Worm (Caenorhabditis elegans) whole organism, young adult: Measurements from ENCODE around the gene F42F12.14.

Source experiments
- D2030.7 ChIP-seq: fragments of 200-800 bp; sonication (Bioruptor generic); IDR thresholded peaks from 2 replicates; pipeline ENCODE4 v1.3.6; 2022; ENCODE audit warnings: missing genetic modification reagents, missing genetic modification characterization, missing compliant biosample characterization
- F39B2.1 ChIP-seq: fragments of 200-800 bp; sonication (Bioruptor generic); IDR thresholded peaks from 2 replicates; pipeline ENCODE4 v1.3.6; 2022; ENCODE audit warnings: missing genetic modification reagents, missing genetic modification characterization, missing compliant biosample characterization
- F52B5.7 ChIP-seq: sonication (generic microtip); optimal IDR thresholded peaks from 2 replicates; lab custom pipeline; 2016; ENCODE audit warnings: mild to moderate bottlenecking, missing genetic modification characterization, missing compliant biosample characterization
- F57A8.1 ChIP-seq: fragments of 200-800 bp; sonication (Bioruptor generic); optimal IDR thresholded peaks from 2 replicates; lab custom pipeline; 2018; ENCODE audit warnings: mild to moderate bottlenecking, missing genetic modification characterization, moderate library complexity, missing compliant biosample characterization
- F57C9.4 ChIP-seq: sonication (generic microtip); optimal IDR thresholded peaks from 2 replicates; lab custom pipeline; 2017; ENCODE audit warnings: mild to moderate bottlenecking, missing genetic modification characterization, missing compliant biosample characterization
- Y53G8AR.9 ChIP-seq: fragments of 200-800 bp; sonication (Bioruptor generic); conservative IDR thresholded peaks from 2 replicates; pipeline ENCODE4 v1.3.6; 2022; ENCODE audit warnings: missing genetic modification reagents, missing genetic modification characterization, missing compliant biosample characterization
- Y56A3A.18 ChIP-seq: fragments of 200-800 bp; sonication (Bioruptor generic); IDR thresholded peaks from 2 replicates; pipeline ENCODE4 v1.3.6; 2022; ENCODE audit warnings: missing genetic modification reagents, missing genetic modification characterization, missing compliant biosample characterization
- Y95B8A.8 ChIP-seq: fragments of 200-800 bp; sonication (Bioruptor generic); IDR thresholded peaks from 2 replicates; pipeline ENCODE4 v1.3.6; 2022; ENCODE audit warnings: missing genetic modification reagents, missing genetic modification characterization, missing compliant biosample characterization
- akir-1 ChIP-seq: fragments of 200-800 bp; sonication (Bioruptor generic); optimal IDR thresholded peaks from 2 replicates; lab custom pipeline; 2018; ENCODE audit warnings: mild to moderate bottlenecking, missing genetic modification characterization, moderate library complexity, missing compliant biosample characterization
- ceh-40 ChIP-seq: fragments of 200-800 bp; sonication (Bioruptor generic); IDR thresholded peaks from 2 replicates; pipeline ENCODE4 v1.3.6; 2022; ENCODE audit warnings: missing genetic modification characterization, missing compliant biosample characterization
- dpff-1 ChIP-seq: sonication (generic microtip); optimal IDR thresholded peaks from 2 replicates; lab custom pipeline; 2017; ENCODE audit warnings: mild to moderate bottlenecking, missing genetic modification characterization, missing compliant biosample characterization
- efl-1 ChIP-seq: fragments of 150-350 bp; optimal IDR thresholded peaks from 2 replicates; lab custom pipeline; 2014; ENCODE audit warnings: missing biosample characterization, missing genetic modification reagents, missing genetic modification characterization
- gei-17 ChIP-seq: fragments of 200-800 bp; sonication (Bioruptor generic); optimal IDR thresholded peaks from 2 replicates; lab custom pipeline; 2018; ENCODE audit warnings: mild to moderate bottlenecking, missing genetic modification characterization, missing compliant biosample characterization
- hmg-1.2 ChIP-seq: fragments of 200-800 bp; sonication (Bioruptor generic); IDR thresholded peaks from 2 replicates; pipeline ENCODE4 v1.3.6; 2022; ENCODE audit warnings: missing genetic modification reagents, missing genetic modification characterization, missing compliant biosample characterization
- hsf-1 ChIP-seq: fragments of 200-800 bp; sonication (Bioruptor generic); IDR thresholded peaks from 2 replicates; pipeline ENCODE4 v1.3.6; 2022; ENCODE audit warnings: missing genetic modification reagents, missing genetic modification characterization, missing compliant biosample characterization
- lag-1 ChIP-seq: fragments of 200-800 bp; sonication (Bioruptor generic); IDR thresholded peaks from 2 replicates; pipeline ENCODE4 v1.3.6; 2022; ENCODE audit warnings: missing genetic modification reagents, missing genetic modification characterization, missing compliant biosample characterization
- lir-1 ChIP-seq: fragments of 200-800 bp; sonication (Bioruptor generic); conservative IDR thresholded peaks from 2 replicates; pipeline ENCODE4 v1.3.6; 2022; ENCODE audit warnings: missing genetic modification reagents, missing genetic modification characterization, missing compliant biosample characterization
- lsl-1 ChIP-seq: fragments of 200-800 bp; sonication (Bioruptor generic); optimal IDR thresholded peaks from 2 replicates; lab custom pipeline; 2018; ENCODE audit warnings: mild to moderate bottlenecking, missing genetic modification characterization, moderate library complexity, missing compliant biosample characterization
- madf-3 ChIP-seq: fragments of 200-800 bp; sonication (Bioruptor generic); IDR thresholded peaks from 2 replicates; pipeline ENCODE4 v1.3.6; 2022; ENCODE audit warnings: missing genetic modification reagents, missing genetic modification characterization, missing compliant biosample characterization
- madf-6 ChIP-seq: fragments of 200-800 bp; sonication (Bioruptor generic); IDR thresholded peaks from 2 replicates; pipeline ENCODE4 v1.3.6; 2022; ENCODE audit warnings: missing genetic modification reagents, missing genetic modification characterization, missing compliant biosample characterization
- nfyb-1 ChIP-seq: fragments of 200-800 bp; sonication (Bioruptor generic); IDR thresholded peaks from 2 replicates; pipeline ENCODE4 v1.3.6; 2022; ENCODE audit warnings: missing genetic modification reagents, missing genetic modification characterization, missing compliant biosample characterization
- nhr-120 ChIP-seq: fragments of 200-800 bp; sonication (Bioruptor generic); IDR thresholded peaks from 2 replicates; pipeline ENCODE4 v1.3.6; 2022; ENCODE audit warnings: missing genetic modification characterization, missing compliant biosample characterization
- nhr-90 ChIP-seq: sonication (generic microtip); optimal IDR thresholded peaks from 2 replicates; lab custom pipeline; 2016; ENCODE audit warnings: missing genotype, mild to moderate bottlenecking, missing genetic modification characterization, missing compliant biosample characterization
- pbrm-1 ChIP-seq: fragments of 200-800 bp; sonication (Bioruptor generic); IDR thresholded peaks from 2 replicates; pipeline ENCODE4 v1.3.6; 2022; ENCODE audit warnings: missing genetic modification reagents, missing genetic modification characterization, missing compliant biosample characterization
- rcor-1 ChIP-seq: fragments of 200-800 bp; sonication (Bioruptor generic); IDR thresholded peaks from 2 replicates; pipeline ENCODE4 v1.3.6; 2022; ENCODE audit warnings: missing genetic modification reagents, missing genetic modification characterization, missing compliant biosample characterization
- rpc-1 ChIP-seq, 2 experiments: fragments of 150-350 bp in 1 of 2; sonication (generic microtip) in 1 of 2; optimal IDR thresholded peaks; 2 replicates each; lab custom pipeline; 2014 to 2018; ENCODE audit warnings: missing biosample characterization in 1 of 2, missing genetic modification characterization in 1 of 2, missing genetic modification reagents in 1 of 2, missing genotype in 1 of 2
- snpc-4 ChIP-seq, 5 experiments: fragments of 150-350 bp in 1 of 5; sonication (generic microtip) in 4 of 5; optimal IDR thresholded peaks; 2 replicates each; lab custom pipeline; 2014 to 2018; ENCODE audit warnings: missing genetic modification characterization in 5 of 5, missing biosample characterization in 3 of 5, antibody characterized with exemption in 2 of 5, mild to moderate bottlenecking in 2 of 5, missing compliant biosample characterization in 2 of 5, missing genotype in 2 of 5, moderate library complexity in 2 of 5, missing genetic modification reagents in 1 of 5
- xnd-1 ChIP-seq: sonication (generic microtip); optimal IDR thresholded peaks from 2 replicates; lab custom pipeline; 2016; ENCODE audit warnings: missing genotype, missing genetic modification reagents, missing genetic modification characterization, missing compliant biosample characterization
- zfh-2 ChIP-seq: fragments of 200-800 bp; sonication (Bioruptor generic); conservative IDR thresholded peaks from 2 replicates; pipeline ENCODE4 v1.3.6; 2022; ENCODE audit warnings: missing genetic modification reagents, missing genetic modification characterization, missing compliant biosample characterization
- ztf-18 ChIP-seq: sonication (generic microtip); optimal IDR thresholded peaks from 2 replicates; lab custom pipeline; 2016; ENCODE audit warnings: missing genotype, mild to moderate bottlenecking, missing genetic modification characterization, missing compliant biosample characterization
- ztf-26 ChIP-seq: sonication (generic microtip); optimal IDR thresholded peaks from 2 replicates; lab custom pipeline; 2017; ENCODE audit warnings: missing genetic modification characterization, missing compliant biosample characterization

F42F12.14 gene

ce11 chrX:12356581-12356980, 8.2 kb downstream of the F42F12.14 start, which contains the start of gene nspc-12:
Gene nspc-12, minus strand, starts transcription at chrX:12356681.
- no peak for TF ChIP-seq hmg-1.2 (GFP tag; lab: Robert Waterston, UW)
- TF ChIP-seq F57C9.4 (tag; lab: Kevin White, UChicago), result no peak
- no peak for TF ChIP-seq F57A8.1 (GFP tag; lab: Kevin White, UChicago)
- TF ChIP-seq pbrm-1 (GFP tag; lab: Robert Waterston, UW), result no peak
- TF ChIP-seq ceh-40, result no peak
- TF ChIP-seq nfyb-1 (GFP tag; lab: Robert Waterston, UW), result no peak
- no peak for TF ChIP-seq rpc-1 (optimal IDR thresholded peaks at IDR 0.05; lab: Kevin White, UChicago)
- no peak for TF ChIP-seq rpc-1 (tag; optimal IDR thresholded peaks at IDR 0.05; lab: Kevin White, UChicago)
- TF ChIP-seq gei-17 (GFP tag; lab: Kevin White, UChicago), result no peak
- TF ChIP-seq zfh-2 (GFP tag; lab: Robert Waterston, UW), result no peak
- TF ChIP-seq Y95B8A.8 (GFP tag; lab: Robert Waterston, UW), result no peak
- TF ChIP-seq akir-1 (GFP tag; lab: Kevin White, UChicago), result no peak
- TF ChIP-seq madf-6 (GFP tag; lab: Robert Waterston, UW), result no peak
- TF ChIP-seq snpc-4 (GFP tag; optimal IDR thresholded peaks at IDR 0.05; lab: Kevin White, UChicago), result no peak
- no peak for TF ChIP-seq snpc-4 (tag; optimal IDR thresholded peaks at IDR 0.05; lab: Kevin White, UChicago)
- TF ChIP-seq Y53G8AR.9 (GFP tag; lab: Robert Waterston, UW), result no peak

ce11 chrX:12357127-12357526, 8.7 kb downstream of the F42F12.14 start, which contains the start of gene nspc-13:
Gene nspc-13, plus strand, starts transcription at chrX:12357427.
- TF ChIP-seq dpff-1, result no peak
- no peak for TF ChIP-seq efl-1 (GFP tag; lab: Kevin White, UChicago)
- TF ChIP-seq Y56A3A.18 (GFP tag; lab: Robert Waterston, UW), result no peak
- TF ChIP-seq ztf-26, result no peak
- no peak for TF ChIP-seq Y53G8AR.9 (GFP tag; lab: Robert Waterston, UW)
- TF ChIP-seq hmg-1.2 (GFP tag; lab: Robert Waterston, UW), result no peak
- TF ChIP-seq xnd-1 (tag; lab: Kevin White, UChicago), result no peak
- TF ChIP-seq hsf-1 (GFP tag; lab: Robert Waterston, UW), result no peak
- no peak for TF ChIP-seq F57C9.4 (tag; lab: Kevin White, UChicago)
- no peak for TF ChIP-seq madf-3 (GFP tag; lab: Robert Waterston, UW)
- no peak for TF ChIP-seq nhr-120 (GFP tag; lab: Robert Waterston, UW)
- TF ChIP-seq F52B5.7 (tag; lab: Kevin White, UChicago), result no peak

DNA sequence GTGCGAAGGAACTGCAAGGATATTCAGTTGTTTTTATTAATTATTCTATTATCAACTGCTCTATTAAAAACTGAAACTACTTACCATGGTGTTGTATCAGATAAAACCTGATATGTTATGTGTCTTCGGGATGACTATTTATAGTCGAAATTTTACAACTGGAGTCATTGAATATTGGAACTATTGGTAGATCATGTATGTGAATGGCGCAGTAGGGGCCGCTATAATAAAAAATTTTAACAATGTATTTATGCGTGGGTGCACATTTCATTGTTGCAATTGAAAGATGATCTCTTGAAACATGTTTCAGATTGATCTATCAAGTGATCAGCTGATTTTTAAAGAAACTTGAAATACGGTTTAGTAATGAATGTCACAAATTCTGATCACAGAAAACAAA, 10.5 kb downstream of the F42F12.14 start, which contains the start of gene nspc-14:
Gene nspc-14 (minus strand): TSS at position 101 of the 400 bp plus-strand sequence.
- no peak for TF ChIP-seq lsl-1 (GFP tag; lab: Kevin White, UChicago)
- no peak for TF ChIP-seq lag-1 (GFP tag; lab: Robert Waterston, UW)
- no peak for TF ChIP-seq D2030.7

ce11 chrX:12360444-12360843, 12.0 kb downstream of the F42F12.14 start, which contains the start of the genes nspc-15 and F19H6.6:
Gene nspc-15, plus strand, starts transcription at chrX:12360744.
Gene F19H6.6, plus strand, starts transcription at chrX:12360827.
- TF ChIP-seq nhr-90 (tag; lab: Kevin White, UChicago), result no peak
- no peak for TF ChIP-seq ztf-18 (tag; lab: Kevin White, UChicago)
- no peak for TF ChIP-seq F39B2.1 (GFP tag; lab: Robert Waterston, UW)
- no peak for TF ChIP-seq lir-1
- TF ChIP-seq rcor-1 (GFP tag; lab: Robert Waterston, UW), result no peak
